Fruit fly (Drosophila melanogaster): ENCODE data around the gene CG8460.

- no peak for TF ChIP-seq CG10348 (GFP tag; IDR thresholded peaks at IDR 0.05)
- TF ChIP-seq EcR (GFP tag; optimal IDR thresholded peaks at IDR 0.05), result no peak
- no peak for TF ChIP-seq CG32121 (GFP tag; IDR thresholded peaks at IDR 0.05)
- no peak for TF ChIP-seq gl (tag; optimal IDR thresholded peaks at IDR 0.05)
- no peak for TF ChIP-seq fd96Ca (GFP tag; IDR thresholded peaks at IDR 0.05)
- TF ChIP-seq Pif1A (GFP tag; optimal IDR thresholded peaks at IDR 0.05), result peak; percentile 12
- no peak for TF ChIP-seq CG34367 (tag; optimal IDR thresholded peaks at IDR 0.05)
- TF ChIP-seq rn (GFP tag; IDR thresholded peaks at IDR 0.05), result no peak
- peak; percentile 25 for TF ChIP-seq CG8301 (tag; optimal IDR thresholded peaks at IDR 0.05)
- no peak for TF ChIP-seq CG13204 (GFP tag; optimal IDR thresholded peaks at IDR 0.05)
Measured at dm6 chr2L:8168075-8168474, 28.9 kb upstream of the CG8460 start.

Data from whole organism, pupa.